Fruit fly (Drosophila melanogaster): ENCODE measurements around the gene Orct.
A peak's percentile ranks its signal among the peaks of the same experiment; 100 is the strongest.

Orct gene

dm6 chr3R:24226744-24227143, 49.3 kb upstream of the Orct start, which contains the start of the genes Spps and CG13609 (continued):
- no peak for TF ChIP-seq CG4820 (GFP tag; optimal IDR thresholded peaks at IDR 0.05)
- TF ChIP-seq CG1024 (GFP tag; IDR thresholded peaks at IDR 0.05), result no peak
- TF ChIP-seq Doc2 (GFP tag; IDR thresholded peaks at IDR 0.05), result no peak
- peak; percentile 89 for TF ChIP-seq YL-1 (GFP tag; optimal IDR thresholded peaks at IDR 0.05)
- no peak for TF ChIP-seq Hmx (GFP tag; optimal IDR thresholded peaks at IDR 0.05)
- no peak for TF ChIP-seq klu (GFP tag; IDR thresholded peaks at IDR 0.05)
- TF ChIP-seq CG17186 (GFP tag; optimal IDR thresholded peaks at IDR 0.05), result peak; percentile 67
- TF ChIP-seq prd (optimal IDR thresholded peaks at IDR 0.05), result no peak
- no peak for TF ChIP-seq prd (GFP tag; IDR thresholded peaks at IDR 0.05)
- TF ChIP-seq Bdp1 (GFP tag; optimal IDR thresholded peaks at IDR 0.05), result no peak
- no peak for TF ChIP-seq Oli (tag; optimal IDR thresholded peaks at IDR 0.05)
- TF ChIP-seq kay (GFP tag; optimal IDR thresholded peaks at IDR 0.05), result no peak
- no peak for TF ChIP-seq CG10979 (tag; optimal IDR thresholded peaks at IDR 0.05)
- no peak for TF ChIP-seq CG8388 (GFP tag; optimal IDR thresholded peaks at IDR 0.05)
- TF ChIP-seq ems (GFP tag; optimal IDR thresholded peaks at IDR 0.05), result peak; percentile 1
- no peak for TF ChIP-seq pfk (GFP tag; optimal IDR thresholded peaks at IDR 0.05)
- TF ChIP-seq pb (GFP tag; optimal IDR thresholded peaks at IDR 0.05), result no peak
- peak; percentile 80 for TF ChIP-seq pzg (GFP tag; optimal IDR thresholded peaks at IDR 0.05)
- TF ChIP-seq CG10321 (GFP tag; IDR thresholded peaks at IDR 0.05), result no peak
- TF ChIP-seq pros (GFP tag; optimal IDR thresholded peaks at IDR 0.05), result no peak
- peak; percentile 14 for TF ChIP-seq CG34376 (GFP tag; optimal IDR thresholded peaks at IDR 0.05)
- TF ChIP-seq CG12104 (GFP tag; optimal IDR thresholded peaks at IDR 0.05), result no peak
- peak; percentile 9 for TF ChIP-seq CG8290 (GFP tag; optimal IDR thresholded peaks at IDR 0.05)
- TF ChIP-seq CG8290 (tag; optimal IDR thresholded peaks at IDR 0.05), result peak in 1 of 2 experiments; percentile 74
- peak; percentile 22 for TF ChIP-seq her (GFP tag; optimal IDR thresholded peaks at IDR 0.05)
- TF ChIP-seq dpn (GFP tag; optimal IDR thresholded peaks at IDR 0.05), result peak in 1 of 2 experiments; percentile 38
- TF ChIP-seq nom (GFP tag; optimal IDR thresholded peaks at IDR 0.05), result peak; percentile 10
- no peak for TF ChIP-seq Bteb2 (GFP tag; optimal IDR thresholded peaks at IDR 0.05)
- no peak for TF ChIP-seq trh (GFP tag; optimal IDR thresholded peaks at IDR 0.05)
- peak; percentile 99 for TF ChIP-seq ato (GFP tag; IDR thresholded peaks at IDR 0.05; ENCODE audit: partially characterized antibody)
- no peak for TF ChIP-seq Nf-YB (GFP tag; optimal IDR thresholded peaks at IDR 0.05)
- no peak for TF ChIP-seq cg (GFP tag; optimal IDR thresholded peaks at IDR 0.05)
- TF ChIP-seq CG13894 (tag; optimal IDR thresholded peaks at IDR 0.05), result no peak
- no peak for TF ChIP-seq crol (GFP tag; IDR thresholded peaks at IDR 0.05)
- TF ChIP-seq CG7987 (GFP tag; optimal IDR thresholded peaks at IDR 0.05), result peak; percentile 17
- no peak for TF ChIP-seq CG15696 (tag; optimal IDR thresholded peaks at IDR 0.05)
- TF ChIP-seq CG7372 (GFP tag; IDR thresholded peaks at IDR 0.05), result no peak
- peak; percentile 83 for TF ChIP-seq Doc3 (GFP tag; IDR thresholded peaks at IDR 0.05; ENCODE audit: partially characterized antibody)
- TF ChIP-seq Ptx1 (GFP tag; IDR thresholded peaks at IDR 0.05), result no peak
- no peak for TF ChIP-seq tup (GFP tag; optimal IDR thresholded peaks at IDR 0.05)
- TF ChIP-seq chif (GFP tag; optimal IDR thresholded peaks at IDR 0.05), result no peak
- no peak for TF ChIP-seq ttk (GFP tag; IDR thresholded peaks at IDR 0.05)
- no peak for TF ChIP-seq CG43689 (GFP tag; IDR thresholded peaks at IDR 0.05)
- no peak for TF ChIP-seq lov (optimal IDR thresholded peaks at IDR 0.05)
- no peak for TF ChIP-seq lov (GFP tag; IDR thresholded peaks at IDR 0.05)
- TF ChIP-seq schlank (tag; optimal IDR thresholded peaks at IDR 0.05), result no peak
- no peak for TF ChIP-seq Abd-B (GFP tag; optimal IDR thresholded peaks at IDR 0.05)
- TF ChIP-seq chm (GFP tag; IDR thresholded peaks at IDR 0.05), result no peak
- TF ChIP-seq Drgx (GFP tag; IDR thresholded peaks at IDR 0.05), result no peak
- TF ChIP-seq CG14667 (GFP tag; IDR thresholded peaks at IDR 0.05), result no peak
- TF ChIP-seq CG5953 (GFP tag; IDR thresholded peaks at IDR 0.05), result no peak
- no peak for TF ChIP-seq CG12219 (GFP tag; optimal IDR thresholded peaks at IDR 0.05)
- no peak for TF ChIP-seq CG11723 (GFP tag; optimal IDR thresholded peaks at IDR 0.05)
